Fruit fly (Drosophila melanogaster) whole organism, embryonic: ENCODE data around the gene CG15577.

Experiments
- Aef1 ChIP-seq: fragments of 200-800 bp; sonication (Bioruptor generic); IDR thresholded peaks from 3 replicates; pipeline ENCODE4 v1.3.6; 2022; ENCODE audit warnings: missing biosample characterization, missing genetic modification characterization
- Atf6 ChIP-seq: fragments of 200-800 bp; sonication (Bioruptor generic); IDR thresholded peaks from 2 replicates; pipeline ENCODE4 v1.3.6; 2022; ENCODE audit warnings: missing biosample characterization, missing genetic modification characterization
- Awh ChIP-seq: fragments of 200-800 bp; sonication (Bioruptor generic); IDR thresholded peaks from 2 replicates; pipeline ENCODE4, ENCODE4 v1.3.6; 2022; ENCODE audit warnings: missing biosample characterization, missing genetic modification characterization
- CG1024 ChIP-seq: fragments of 200-800 bp; sonication (Bioruptor generic); IDR thresholded peaks from 2 replicates; pipeline ENCODE4 v1.3.6; 2022; ENCODE audit warnings: missing biosample characterization, missing genetic modification characterization
- CG11398 ChIP-seq: fragments of 200-800 bp; sonication (Bioruptor generic); optimal IDR thresholded peaks from 2 replicates; lab custom pipeline; 2016; ENCODE audit warnings: missing biosample characterization, missing genetic modification characterization
- CG1602 ChIP-seq: fragments of 200-800 bp; sonication (Bioruptor generic); optimal IDR thresholded peaks from 3 replicates; lab custom pipeline; 2016; ENCODE audit warnings: missing biosample characterization, missing genetic modification characterization
- CG17359 ChIP-seq: fragments of 200-800 bp; sonication (Bioruptor generic); optimal IDR thresholded peaks from 3 replicates; lab custom pipeline; 2018; ENCODE audit warnings: missing biosample characterization, mild to moderate bottlenecking, missing genetic modification characterization, moderate library complexity
- CG17802 ChIP-seq: fragments of 200-800 bp; sonication (Bioruptor generic); optimal IDR thresholded peaks from 2 replicates; lab custom pipeline; 2018; ENCODE audit warnings: missing biosample characterization, mild to moderate bottlenecking, missing genetic modification characterization, moderate library complexity
- CG2712 ChIP-seq: fragments of 200-800 bp; optimal IDR thresholded peaks from 3 replicates; lab custom pipeline; 2019; ENCODE audit warnings: missing biosample characterization, mild to moderate bottlenecking, missing genetic modification characterization, moderate library complexity
- CG3065 ChIP-seq: fragments of 200-800 bp; sonication (Bioruptor generic); optimal IDR thresholded peaks from 2 replicates; lab custom pipeline; 2016; ENCODE audit warnings: missing biosample characterization, missing genetic modification characterization
- CG6854 ChIP-seq: fragments of 200-800 bp; sonication (Bioruptor generic); optimal IDR thresholded peaks from 3 replicates; lab custom pipeline; 2017; ENCODE audit warnings: missing biosample characterization, mild to moderate bottlenecking, missing genetic modification characterization
- CG8359 ChIP-seq: fragments of 200-800 bp; sonication (Bioruptor generic); optimal IDR thresholded peaks from 2 replicates; lab custom pipeline; 2017; ENCODE audit warnings: missing biosample characterization, mild to moderate bottlenecking, missing genetic modification characterization, borderline replicate concordance
- CG8765 ChIP-seq: fragments of 200-800 bp; sonication (Bioruptor generic); IDR thresholded peaks from 2 replicates; pipeline ENCODE4 v1.3.6; 2022; ENCODE audit warnings: missing biosample characterization, missing genetic modification characterization
- D19B ChIP-seq: fragments of 200-800 bp; sonication (Bioruptor generic); optimal IDR thresholded peaks from 2 replicates; lab custom pipeline; 2017; ENCODE audit warnings: missing biosample characterization, mild to moderate bottlenecking, missing genetic modification characterization
- HHEX ChIP-seq: fragments of 200-800 bp; sonication (Bioruptor generic); optimal IDR thresholded peaks from 3 replicates; lab custom pipeline; 2017; ENCODE audit warnings: missing biosample characterization, mild to moderate bottlenecking, missing genetic modification characterization, missing genetic modification reagents
- HLHmδ ChIP-seq: fragments of 200-800 bp; sonication (Bioruptor generic); optimal IDR thresholded peaks from 2 replicates; lab custom pipeline; 2018; ENCODE audit warnings: missing biosample characterization, mild to moderate bottlenecking, missing genetic modification characterization, moderate library complexity
- Hmx ChIP-seq: fragments of 200-800 bp; sonication (Bioruptor generic); optimal IDR thresholded peaks from 2 replicates; lab custom pipeline; 2016; ENCODE audit warnings: missing biosample characterization, missing genetic modification characterization
- Hr3 ChIP-seq: fragments of 200-800 bp; sonication (Bioruptor generic); optimal IDR thresholded peaks from 3 replicates; lab custom pipeline; 2016; ENCODE audit warnings: missing biosample characterization, missing genetic modification characterization
- Jarid2 ChIP-seq: fragments of 200-800 bp; sonication (Bioruptor generic); optimal IDR thresholded peaks from 3 replicates; lab custom pipeline; 2017; ENCODE audit warnings: mild to moderate bottlenecking, missing biosample characterization, missing genetic modification reagents, missing genetic modification characterization
- NC2β ChIP-seq: fragments of 200-800 bp; sonication (Bioruptor generic); optimal IDR thresholded peaks from 2 replicates; lab custom pipeline; 2016; ENCODE audit warnings: missing biosample characterization, missing genetic modification characterization
- Nf-YA ChIP-seq: fragments of 200-800 bp; sonication (Bioruptor generic); IDR thresholded peaks from 2 replicates; pipeline ENCODE4 v1.3.6; 2022; ENCODE audit warnings: missing biosample characterization, missing genetic modification characterization
- Oli ChIP-seq: fragments of 200-800 bp; sonication (Bioruptor generic); optimal IDR thresholded peaks from 2 replicates; lab custom pipeline; 2018; ENCODE audit warnings: missing biosample characterization, mild to moderate bottlenecking, missing genetic modification characterization, moderate library complexity
- Pdp1 ChIP-seq, 2 experiments: fragments of 200-800 bp; sonication (Bioruptor generic); optimal IDR thresholded peaks; 3 replicates each; lab custom pipeline; 2016; ENCODE audit warnings: missing biosample characterization in 2 of 2, missing genetic modification characterization in 2 of 2, mild to moderate bottlenecking in 1 of 2, moderate library complexity in 1 of 2
- Ravus ChIP-seq: fragments of 200-800 bp; sonication (Bioruptor generic); IDR thresholded peaks from 2 replicates; pipeline ENCODE4 v1.3.6; 2022; ENCODE audit warnings: missing biosample characterization, missing genetic modification characterization
- Ssrp ChIP-seq: fragments of 200-800 bp; sonication (Bioruptor generic); optimal IDR thresholded peaks from 2 replicates; lab custom pipeline; 2018; ENCODE audit warnings: missing biosample characterization, mild to moderate bottlenecking, missing genetic modification characterization, moderate library complexity
- amos ChIP-seq: fragments of 200-800 bp; sonication (Bioruptor generic); IDR thresholded peaks from 2 replicates; pipeline ENCODE4 v1.3.6; 2022; ENCODE audit warnings: missing biosample characterization, missing genetic modification characterization; ENCODE audit not compliant: partially characterized antibody
- aop ChIP-seq: fragments of 200-800 bp; sonication (Bioruptor generic); IDR thresholded peaks from 2 replicates; pipeline ENCODE4 v1.3.6; 2022; ENCODE audit warnings: missing biosample characterization, missing genetic modification characterization
- bbx ChIP-seq: fragments of 200-800 bp; sonication (Bioruptor generic); IDR thresholded peaks from 2 replicates; pipeline ENCODE4 v1.3.6; 2022; ENCODE audit warnings: missing biosample characterization, missing genetic modification characterization; ENCODE audit not compliant: partially characterized antibody
- btn ChIP-seq: fragments of 200-800 bp; sonication (Bioruptor generic); optimal IDR thresholded peaks from 2 replicates; lab custom pipeline; 2016; ENCODE audit warnings: missing biosample characterization, missing genetic modification characterization
- cas ChIP-seq: fragments of 200-800 bp; sonication (Bioruptor generic); IDR thresholded peaks from 2 replicates; pipeline ENCODE4 v1.3.6; 2022; ENCODE audit warnings: missing biosample characterization, missing genetic modification characterization
- chn ChIP-seq: fragments of 200-800 bp; sonication (Bioruptor generic); optimal IDR thresholded peaks from 2 replicates; lab custom pipeline; 2016; ENCODE audit warnings: missing biosample characterization, missing genetic modification characterization
- croc ChIP-seq: fragments of 200-800 bp; sonication (Bioruptor generic); conservative IDR thresholded peaks from 3 replicates; pipeline ENCODE4 v1.3.6; 2022; ENCODE audit warnings: missing biosample characterization, missing genetic modification characterization
- cwo ChIP-seq: fragments of 200-800 bp; sonication (Bioruptor generic); optimal IDR thresholded peaks from 3 replicates; lab custom pipeline; 2017; ENCODE audit warnings: missing biosample characterization, missing genetic modification characterization, mild to moderate bottlenecking, moderate library complexity, missing genetic modification reagents
- disco-r ChIP-seq: fragments of 200-800 bp; sonication (Bioruptor generic); optimal IDR thresholded peaks from 2 replicates; lab custom pipeline; 2016; ENCODE audit warnings: missing biosample characterization, missing genetic modification characterization
- dm ChIP-seq: fragments of 200-800 bp; sonication (Bioruptor generic); optimal IDR thresholded peaks from 3 replicates; lab custom pipeline; 2016; ENCODE audit warnings: missing biosample characterization, missing genetic modification characterization
- fu2 ChIP-seq: fragments of 200-800 bp; sonication (Bioruptor generic); optimal IDR thresholded peaks from 2 replicates; lab custom pipeline; 2016; ENCODE audit warnings: missing biosample characterization, missing genetic modification characterization
- inv ChIP-seq: fragments of 200-800 bp; sonication (Bioruptor generic); IDR thresholded peaks from 2 replicates; pipeline ENCODE4 v1.3.6; 2022; ENCODE audit warnings: missing biosample characterization, missing genetic modification characterization; ENCODE audit not compliant: partially characterized antibody
- lbe ChIP-seq: fragments of 200-800 bp; sonication (Bioruptor generic); optimal IDR thresholded peaks from 2 replicates; lab custom pipeline; 2016; ENCODE audit warnings: missing biosample characterization, mild to moderate bottlenecking, missing genetic modification characterization
- lov ChIP-seq, 2 experiments: fragments of 200-800 bp in 1 of 2; fragments of >200 bp in 1 of 2; sonication (Bioruptor generic) in 1 of 2; IDR thresholded peaks in 1 of 2; optimal IDR thresholded peaks in 1 of 2; 2 replicates in 1 of 2; 3 replicates in 1 of 2; pipeline versions ENCODE4 v1.3.6 to Lab custom; 2017 to 2022; ENCODE audit warnings: missing biosample characterization in 1 of 2, missing genetic modification characterization in 1 of 2
- odd ChIP-seq: fragments of 200-800 bp; sonication (Bioruptor generic); optimal IDR thresholded peaks from 2 replicates; lab custom pipeline; 2017; ENCODE audit warnings: missing biosample characterization, mild to moderate bottlenecking, missing genetic modification characterization
- otp ChIP-seq: fragments of 200-800 bp; sonication (Bioruptor generic); IDR thresholded peaks from 3 replicates; pipeline ENCODE4, ENCODE4 v1.3.6; 2022; ENCODE audit warnings: missing biosample characterization, missing genetic modification characterization
- schlank ChIP-seq: fragments of 200-800 bp; sonication (Bioruptor generic); optimal IDR thresholded peaks from 2 replicates; lab custom pipeline; 2018; ENCODE audit warnings: missing biosample characterization, mild to moderate bottlenecking, missing genetic modification characterization
- sens-2 ChIP-seq: fragments of 200-800 bp; sonication (Bioruptor generic); IDR thresholded peaks from 2 replicates; pipeline ENCODE4 v1.3.6; 2022; ENCODE audit warnings: missing biosample characterization, missing genetic modification characterization
- sna ChIP-seq: fragments of 200-800 bp; sonication (Bioruptor generic); IDR thresholded peaks from 2 replicates; pipeline ENCODE4 v1.3.6; 2022; ENCODE audit warnings: missing biosample characterization, missing genetic modification characterization; ENCODE audit not compliant: partially characterized antibody
- so ChIP-seq: fragments of 200-800 bp; sonication (Bioruptor generic); IDR thresholded peaks from 3 replicates; pipeline ENCODE4 v1.3.6; 2022; ENCODE audit warnings: missing biosample characterization, missing genetic modification characterization
- stwl ChIP-seq: fragments of 200-800 bp; sonication (Bioruptor generic); optimal IDR thresholded peaks from 3 replicates; lab custom pipeline; 2018; ENCODE audit warnings: missing biosample characterization, mild to moderate bottlenecking, missing genetic modification characterization, moderate library complexity
- tll ChIP-seq, 2 experiments: fragments of 200-800 bp in 1 of 2; fragments of >200 bp in 1 of 2; sonication (Bioruptor generic) in 1 of 2; optimal IDR thresholded peaks; 2 replicates each; lab custom pipeline; 2017 to 2019; ENCODE audit warnings: missing biosample characterization in 2 of 2, missing genetic modification characterization in 2 of 2, mild to moderate bottlenecking in 1 of 2, moderate library complexity in 1 of 2
- trh ChIP-seq: fragments of 200-800 bp; sonication (Bioruptor generic); optimal IDR thresholded peaks from 2 replicates; lab custom pipeline; 2016; ENCODE audit warnings: missing biosample characterization, missing genetic modification characterization
- tx ChIP-seq: fragments of 200-800 bp; sonication (Bioruptor generic); optimal IDR thresholded peaks from 2 replicates; lab custom pipeline; 2016; ENCODE audit warnings: missing biosample characterization, missing genetic modification characterization

The CG15577 gene

DNA sequence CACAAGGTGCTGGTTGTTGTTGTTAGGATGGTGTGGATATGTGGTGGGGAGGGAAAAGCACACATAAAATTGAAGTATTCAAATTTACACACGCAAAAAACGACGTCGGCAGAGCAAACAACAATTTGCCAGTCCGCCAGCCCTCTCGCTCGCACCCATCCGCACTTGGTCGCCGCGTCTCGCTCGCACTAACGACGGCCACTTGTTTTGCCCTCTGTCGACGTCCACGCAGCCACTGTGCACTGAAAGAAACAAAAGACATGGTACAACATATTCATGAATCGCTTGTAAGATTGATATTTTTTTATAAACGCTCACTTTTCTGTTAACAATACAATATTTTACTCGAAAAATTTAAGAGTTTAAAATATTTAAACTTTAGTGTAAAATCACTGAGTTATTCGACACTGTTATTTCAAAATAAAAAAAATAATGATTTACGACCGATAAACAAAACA is 47.1 kb upstream of the CG15577 start (continued):
- TF ChIP-seq amos (GFP tag; lab: Robert Waterston, UW) (no peak), tx (GFP tag; lab: Kevin White, UChicago) (peak; percentile 21), chn (no peak), Nf-YA (GFP tag; lab: Robert Waterston, UW) (no peak), NC2β (GFP tag; lab: Kevin White, UChicago) (no peak), Aef1 (GFP tag; lab: Robert Waterston, UW) (peak; percentile 66), HLHmδ (no peak), croc (GFP tag; lab: Robert Waterston, UW) (no peak), CG3065 (GFP tag; lab: Kevin White, UChicago) (no peak), sna (GFP tag; lab: Robert Waterston, UW) (no peak), sens-2 (GFP tag; lab: Robert Waterston, UW) (no peak), aop (GFP tag; lab: Robert Waterston, UW) (no peak), stwl (tag; lab: Kevin White, UChicago) (no peak), btn (GFP tag; lab: Kevin White, UChicago) (no peak), CG17359 (tag; lab: Kevin White, UChicago) (peak; percentile 61), Atf6 (peak; percentile 16; the same call in 1 of the 2 replicates), Pdp1 (GFP tag; optimal IDR thresholded peaks at IDR 0.05; lab: Kevin White, UChicago) (peak in 1 of 2 experiments; percentile 49), dm (GFP tag; lab: Kevin White, UChicago) (no peak), CG6854 (GFP tag; lab: Kevin White, UChicago) (peak; percentile 29), Awh (GFP tag; lab: Robert Waterston, UW) (no peak), D19B (GFP tag; lab: Kevin White, UChicago) (peak; percentile 42), cwo (GFP tag; lab: Kevin White, UChicago) (peak; percentile 65), Jarid2 (GFP tag; lab: Kevin White, UChicago) (peak; percentile 16), HHEX (GFP tag; lab: Kevin White, UChicago) (peak; percentile 45), otp (GFP tag; lab: Robert Waterston, UW) (peak; percentile 30; the same call in 1 of the 3 replicates), schlank (tag; lab: Kevin White, UChicago) (no peak), bbx (GFP tag; lab: Robert Waterston, UW) (no peak), CG8359 (GFP tag; lab: Kevin White, UChicago) (no peak), CG1602 (GFP tag; lab: Kevin White, UChicago) (peak; percentile 34), CG2712 (tag; lab: Kevin White, UChicago) (peak; percentile 60), disco-r (GFP tag; lab: Kevin White, UChicago) (no peak), CG8765 (GFP tag; lab: Robert Waterston, UW) (no peak), CG1024 (GFP tag; lab: Robert Waterston, UW) (0 out of 2 replicates have a peak, but pooled peaks have one; percentile 4), CG11398 (GFP tag; lab: Kevin White, UChicago) (no peak), lov (optimal IDR thresholded peaks at IDR 0.05; lab: Kevin White, UChicago) (no peak), lov (GFP tag; IDR thresholded peaks at IDR 0.05; lab: Robert Waterston, UW) (no peak), Ravus (GFP tag; lab: Robert Waterston, UW) (no peak), CG17802 (tag; lab: Kevin White, UChicago) (no peak), lbe (GFP tag; lab: Kevin White, UChicago) (no peak), Oli (tag; lab: Kevin White, UChicago) (peak; percentile 60), Hr3 (GFP tag; lab: Kevin White, UChicago) (peak; percentile 47), tll (GFP tag; optimal IDR thresholded peaks at IDR 0.05; lab: Kevin White, UChicago) (no peak), trh (GFP tag; lab: Kevin White, UChicago) (no peak), Ssrp (peak; percentile 38), Hmx (GFP tag; lab: Kevin White, UChicago) (peak; percentile 19), cas (GFP tag; lab: Robert Waterston, UW) (0 out of 2 replicates have a peak, but pooled peaks have one; percentile 53), odd (GFP tag; lab: Kevin White, UChicago) (peak; percentile 20), inv (GFP tag; lab: Robert Waterston, UW) (no peak), fu2 (peak; percentile 58), so (GFP tag; lab: Robert Waterston, UW) (no peak; the same call in 2 of the 3 replicates)
